Fruit fly (Drosophila melanogaster) whole organism, wandering third instar larva: Measurements from ENCODE around the gene Muc30E.

Source experiments
- CG32264 ChIP-seq: fragments of 200-800 bp; sonication (Bioruptor generic); optimal IDR thresholded peaks from 2 replicates; lab custom pipeline; 2016; ENCODE audit warnings: missing biosample characterization, missing genetic modification characterization
- CG9705 ChIP-seq: fragments of 200-800 bp; sonication (Bioruptor generic); optimal IDR thresholded peaks from 2 replicates; lab custom pipeline; 2018; ENCODE audit warnings: missing biosample characterization, mild to moderate bottlenecking, missing genetic modification characterization
- Dfd ChIP-seq: fragments of >200 bp; optimal IDR thresholded peaks from 2 replicates; lab custom pipeline; 2017; ENCODE audit warnings: missing biosample characterization, missing genetic modification characterization
- Jra ChIP-seq: sonication (Bioruptor generic); optimal IDR thresholded peaks from 2 replicates; lab custom pipeline; 2016; ENCODE audit warnings: missing biosample characterization, missing genetic modification characterization
- Myc ChIP-seq: fragments of >200 bp; optimal IDR thresholded peaks from 2 replicates; lab custom pipeline; 2017
- fru ChIP-seq: fragments of 200-800 bp; sonication (Bioruptor generic); optimal IDR thresholded peaks from 3 replicates; lab custom pipeline; 2016; ENCODE audit warnings: missing biosample characterization, mild to moderate bottlenecking, missing genetic modification characterization
- jim ChIP-seq: fragments of 175-275, 200-325 bp; sonication (Bioruptor generic); optimal IDR thresholded peaks from 2 replicates; lab custom pipeline; 2016; ENCODE audit warnings: missing biosample characterization, mild to moderate bottlenecking, missing genetic modification characterization
- psq ChIP-seq: fragments of 200-800 bp; sonication (Bioruptor generic); optimal IDR thresholded peaks from 3 replicates; lab custom pipeline; 2017; ENCODE audit warnings: missing biosample characterization, mild to moderate bottlenecking, missing genetic modification characterization, moderate library complexity
- sage ChIP-seq: fragments of 200-800 bp; sonication (Bioruptor generic); optimal IDR thresholded peaks from 2 replicates; lab custom pipeline; 2016; ENCODE audit warnings: missing biosample characterization, mild to moderate bottlenecking, missing genetic modification characterization
- sv ChIP-seq: fragments of 200-800 bp; sonication (Bioruptor generic); optimal IDR thresholded peaks from 3 replicates; lab custom pipeline; 2016; ENCODE audit warnings: missing biosample characterization, missing genetic modification characterization
- usp ChIP-seq: fragments of >200 bp; optimal IDR thresholded peaks from 2 replicates; lab custom pipeline; 2017; ENCODE audit warnings: missing biosample characterization, missing genetic modification characterization

DNA sequence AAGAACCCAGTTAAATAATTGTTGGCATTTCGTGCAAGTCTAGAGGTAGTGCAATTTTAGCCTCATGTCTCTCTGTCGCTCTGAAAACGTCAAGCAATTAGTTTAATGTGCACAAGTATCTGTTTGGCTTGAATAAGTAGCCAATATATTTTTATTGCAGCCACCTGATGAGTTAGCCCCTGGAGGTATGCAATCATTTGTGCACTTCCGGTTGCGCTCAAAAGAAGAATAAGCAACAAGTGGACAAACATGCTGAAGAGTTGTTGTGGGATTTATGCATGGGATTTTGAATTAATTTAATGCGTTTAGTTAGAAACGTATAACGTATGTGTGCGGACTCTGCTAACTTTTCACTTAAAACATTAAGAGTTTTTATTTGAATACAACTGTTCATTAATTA, 52.1 kb downstream of the Muc30E start:
- TF ChIP-seq Myc (lab: Kevin White, UChicago) (no peak), psq (GFP tag; lab: Kevin White, UChicago) (no peak), usp (GFP tag; lab: Kevin White, UChicago) (no peak), sage (GFP tag; lab: Kevin White, UChicago) (no peak), fru (GFP tag; lab: Kevin White, UChicago) (no peak), CG9705 (no peak), sv (GFP tag; lab: Kevin White, UChicago) (no peak), CG32264 (GFP tag; lab: Kevin White, UChicago) (no peak), Dfd (no peak), jim (GFP tag; lab: Kevin White, UChicago) (no peak), Jra (GFP tag; lab: Kevin White, UChicago) (no peak)
